Fruit fly (Drosophila melanogaster): Measurements from ENCODE around the gene alpha-Est10.

Gene alpha-Est10

dm6 chr3R:7508198-7508837 is 14.7 kb upstream of the alpha-Est10 start:
- TF ChIP-seq D19A (tag; optimal IDR thresholded peaks at IDR 0.05), result no peak
- TF ChIP-seq CG11085 (GFP tag; IDR thresholded peaks at IDR 0.05), result no peak
- TF ChIP-seq Hr51 (GFP tag; optimal IDR thresholded peaks at IDR 0.05), result no peak
- TF ChIP-seq row (GFP tag; IDR thresholded peaks at IDR 0.05), result no peak
- TF ChIP-seq Hr39 (optimal IDR thresholded peaks at IDR 0.05), result no peak
- no peak for TF ChIP-seq Fer3 (tag; optimal IDR thresholded peaks at IDR 0.05)
- TF ChIP-seq CG6791 (GFP tag; IDR thresholded peaks at IDR 0.05; ENCODE audit: partially characterized antibody), result no peak
- no peak for TF ChIP-seq corto (GFP tag; optimal IDR thresholded peaks at IDR 0.05)
- TF ChIP-seq CG12155 (GFP tag; optimal IDR thresholded peaks at IDR 0.05), result no peak
- TF ChIP-seq chinmo (GFP tag; IDR thresholded peaks at IDR 0.05; ENCODE audit: partially characterized antibody), result 0 out of 4 replicates have a peak, but pooled peaks have one; percentile 58
- no peak for TF ChIP-seq zfh1 (GFP tag; IDR thresholded peaks at IDR 0.05)
- TF ChIP-seq ken (GFP tag; IDR thresholded peaks at IDR 0.05), result no peak
- TF ChIP-seq sna (GFP tag; IDR thresholded peaks at IDR 0.05; ENCODE audit: partially characterized antibody), result no peak
- TF ChIP-seq pnt (GFP tag; optimal IDR thresholded peaks at IDR 0.05), result no peak
- peak; percentile 10 for TF ChIP-seq gro (GFP tag; optimal IDR thresholded peaks at IDR 0.05)
- no peak for TF ChIP-seq cad (GFP tag; optimal IDR thresholded peaks at IDR 0.05)
- no peak for TF ChIP-seq CrebB (tag; optimal IDR thresholded peaks at IDR 0.05)
- no peak for TF ChIP-seq Stat92E (GFP tag; optimal IDR thresholded peaks at IDR 0.05)
- TF ChIP-seq slp2 (GFP tag; optimal IDR thresholded peaks at IDR 0.05), result no peak
- peak in 1 of 2 experiments; percentile 74 for TF ChIP-seq Pdp1 (GFP tag; optimal IDR thresholded peaks at IDR 0.05)
- no peak for TF ChIP-seq CG6854 (GFP tag; optimal IDR thresholded peaks at IDR 0.05)
- no peak for TF ChIP-seq CG12659 (GFP tag; optimal IDR thresholded peaks at IDR 0.05)
- TF ChIP-seq CG5245 (GFP tag; optimal IDR thresholded peaks at IDR 0.05), result no peak
- TF ChIP-seq CG13296 (GFP tag; optimal IDR thresholded peaks at IDR 0.05), result no peak
- TF ChIP-seq tx (GFP tag; optimal IDR thresholded peaks at IDR 0.05), result no peak
- TF ChIP-seq CG11456 (GFP tag; IDR thresholded peaks at IDR 0.05), result no peak
- TF ChIP-seq crp (GFP tag; optimal IDR thresholded peaks at IDR 0.05), result no peak
- no peak for TF ChIP-seq CG43689 (GFP tag; IDR thresholded peaks at IDR 0.05)
- TF ChIP-seq CG14710 (tag; optimal IDR thresholded peaks at IDR 0.05), result no peak
- peak; percentile 19 for TF ChIP-seq cg (GFP tag; optimal IDR thresholded peaks at IDR 0.05)
- TF ChIP-seq C15 (GFP tag; IDR thresholded peaks at IDR 0.05), result no peak
- TF ChIP-seq otp (GFP tag; IDR thresholded peaks at IDR 0.05), result no peak
- no peak for TF ChIP-seq fd64A (GFP tag; optimal IDR thresholded peaks at IDR 0.05)
- TF ChIP-seq CG12071 (GFP tag; optimal IDR thresholded peaks at IDR 0.05), result no peak
- no peak for TF ChIP-seq CG15073 (GFP tag; optimal IDR thresholded peaks at IDR 0.05)
- TF ChIP-seq Nf-YC (tag; optimal IDR thresholded peaks at IDR 0.05), result no peak
- TF ChIP-seq pzg (GFP tag; optimal IDR thresholded peaks at IDR 0.05), result no peak
- no peak for TF ChIP-seq CG13287 (GFP tag; IDR thresholded peaks at IDR 0.05; ENCODE audit: partially characterized antibody)
- TF ChIP-seq ro (GFP tag; IDR thresholded peaks at IDR 0.05), result no peak
- TF ChIP-seq Sry-δ (GFP tag; optimal IDR thresholded peaks at IDR 0.05), result no peak
- TF ChIP-seq CG8089 (GFP tag; optimal IDR thresholded peaks at IDR 0.05), result no peak
- no peak for TF ChIP-seq zf30C (GFP tag; optimal IDR thresholded peaks at IDR 0.05)
- no peak for TF ChIP-seq CG2875 (GFP tag; optimal IDR thresholded peaks at IDR 0.05)
- TF ChIP-seq exex (tag; optimal IDR thresholded peaks at IDR 0.05), result peak; percentile 86
- TF ChIP-seq CG30403 (GFP tag; optimal IDR thresholded peaks at IDR 0.05), result no peak
- TF ChIP-seq Med (GFP tag), result peak; percentile 56
- no peak for TF ChIP-seq pb (GFP tag; optimal IDR thresholded peaks at IDR 0.05)
- no peak for TF ChIP-seq ranshi (GFP tag; IDR thresholded peaks at IDR 0.05)
- no peak for TF ChIP-seq CG4328 (GFP tag; optimal IDR thresholded peaks at IDR 0.05)
- TF ChIP-seq CG17186 (GFP tag; optimal IDR thresholded peaks at IDR 0.05), result no peak
